Worm (Caenorhabditis elegans) whole organism, L4 larva: ENCODE data around the gene F22E5.12.

ENCODE experiments used
- F26F4.8 ChIP-seq: fragments of 200-800 bp; sonication (Bioruptor generic); conservative IDR thresholded peaks from 2 replicates; pipeline ENCODE4 v1.3.6; 2022; ENCODE audit warnings: missing genetic modification characterization, missing compliant biosample characterization
- F37D6.2 ChIP-seq: sonication (generic microtip); optimal IDR thresholded peaks from 2 replicates; lab custom pipeline; 2016; ENCODE audit warnings: mild to moderate bottlenecking, missing genetic modification characterization, missing compliant biosample characterization
- F44E2.7 ChIP-seq: fragments of 200-800 bp; sonication (Bioruptor generic); IDR thresholded peaks from 2 replicates; pipeline ENCODE4 v2.1.2; 2022; ENCODE audit warnings: missing genetic modification characterization, missing compliant biosample characterization
- F49E8.2 ChIP-seq: sonication (generic microtip); optimal IDR thresholded peaks from 2 replicates; lab custom pipeline; 2016; ENCODE audit warnings: missing compliant biosample characterization, mild to moderate bottlenecking, missing genetic modification characterization, borderline replicate concordance
- R02D3.7 ChIP-seq: fragments of 150-350 bp; sonication (generic microtip); optimal IDR thresholded peaks from 3 replicates; lab custom pipeline; 2014; ENCODE audit warnings: missing biosample characterization, missing genetic modification characterization
- Y105C5A.15 ChIP-seq: fragments of 200-800 bp; sonication (Bioruptor generic); IDR thresholded peaks from 2 replicates; pipeline ENCODE4 v1.3.6; 2022; ENCODE audit warnings: missing genetic modification characterization, missing compliant biosample characterization
- Y48G9A.11 ChIP-seq: fragments of 200-800 bp; sonication (Bioruptor generic); IDR thresholded peaks from 2 replicates; pipeline ENCODE4 v1.3.6; 2022; ENCODE audit warnings: missing genetic modification reagents, missing genetic modification characterization, missing compliant biosample characterization
- Y5F2A.4 ChIP-seq: fragments of 200-800 bp; sonication (Bioruptor generic); optimal IDR thresholded peaks from 2 replicates; lab custom pipeline; 2018; ENCODE audit warnings: mild to moderate bottlenecking, missing genetic modification characterization, missing compliant biosample characterization
- ZK546.5 ChIP-seq, 2 experiments: sonication (generic microtip); optimal IDR thresholded peaks; 2 replicates each; lab custom pipeline; 2017; ENCODE audit warnings: missing biosample characterization in 2 of 2, missing genetic modification characterization in 2 of 2
- aha-1 ChIP-seq: fragments of 150-350 bp; peaks from one replicate; lab custom pipeline; 2014; ENCODE audit warnings: missing biosample characterization, missing genetic modification characterization
- ama-1 ChIP-seq: fragments of 150-350 bp; optimal IDR thresholded peaks from 2 replicates; lab custom pipeline; 2014; ENCODE audit warnings: inconsistent platforms, mixed read lengths
- arid-1 ChIP-seq: fragments of 200-800 bp; sonication (Bioruptor generic); conservative IDR thresholded peaks from 2 replicates; pipeline ENCODE4 v1.3.6; 2022; ENCODE audit warnings: missing genetic modification reagents, missing genetic modification characterization, missing compliant biosample characterization
- attf-4 ChIP-seq: sonication (generic microtip); optimal IDR thresholded peaks from 3 replicates; lab custom pipeline; 2017; ENCODE audit warnings: missing biosample characterization, missing genetic modification characterization
- ceh-28 ChIP-seq: fragments of 150-350 bp; optimal IDR thresholded peaks from 2 replicates; lab custom pipeline; 2014; ENCODE audit warnings: missing biosample characterization, missing genetic modification reagents, missing genetic modification characterization
- ceh-44 ChIP-seq: fragments of 200-800 bp; sonication (Bioruptor generic); IDR thresholded peaks from 2 replicates; pipeline ENCODE4 v1.3.6; 2022; ENCODE audit warnings: missing genetic modification reagents, missing genetic modification characterization, missing compliant biosample characterization
- cey-2 ChIP-seq: sonication (generic microtip); optimal IDR thresholded peaks from 3 replicates; lab custom pipeline; 2017; ENCODE audit warnings: missing genetic modification characterization, mild to moderate bottlenecking, missing compliant biosample characterization, antibody characterized with exemption, borderline replicate concordance; ENCODE audit not compliant: insufficient read depth
- ctbp-1 ChIP-seq: fragments of 200-800 bp; sonication (Bioruptor generic); IDR thresholded peaks from 2 replicates; pipeline ENCODE4 v1.3.6; 2022; ENCODE audit warnings: missing genetic modification reagents, missing genetic modification characterization, missing compliant biosample characterization
- daf-19 ChIP-seq: fragments of 200-800 bp; sonication (Bioruptor generic); conservative IDR thresholded peaks from 2 replicates; pipeline ENCODE4 v1.3.6; 2022; ENCODE audit warnings: missing genetic modification characterization, missing compliant biosample characterization
- dmd-8 ChIP-seq: fragments of 200-800 bp; sonication (Bioruptor generic); IDR thresholded peaks from 2 replicates; pipeline ENCODE4 v1.3.6; 2022; ENCODE audit warnings: missing genetic modification characterization, missing compliant biosample characterization
- dmd-9 ChIP-seq: fragments of 200-800 bp; sonication (Bioruptor generic); IDR thresholded peaks from 2 replicates; pipeline ENCODE4 v1.3.6; 2022; ENCODE audit warnings: missing genetic modification reagents, missing genetic modification characterization, missing compliant biosample characterization
- dpl-1 ChIP-seq: fragments of 150-350 bp; optimal IDR thresholded peaks from 2 replicates; lab custom pipeline; 2014; ENCODE audit warnings: missing biosample characterization, missing genetic modification reagents, missing genetic modification characterization
- duxl-1 ChIP-seq: sonication (generic microtip); optimal IDR thresholded peaks from 2 replicates; lab custom pipeline; 2016; ENCODE audit warnings: mild to moderate bottlenecking, missing genetic modification characterization, moderate library complexity, missing compliant biosample characterization; ENCODE audit not compliant: poor library complexity
- hmg-1.1 ChIP-seq: fragments of 200-800 bp; sonication (Bioruptor generic); IDR thresholded peaks from 2 replicates; pipeline ENCODE4 v1.3.6; 2022; ENCODE audit warnings: missing genetic modification reagents, missing genetic modification characterization, missing compliant biosample characterization
- jun-1 ChIP-seq: fragments of 150-350 bp; optimal IDR thresholded peaks from 2 replicates; lab custom pipeline; 2014; ENCODE audit warnings: missing biosample characterization, missing genetic modification reagents, missing genetic modification characterization
- lin-15B ChIP-seq: fragments of 150-350 bp; sonication (generic microtip); optimal IDR thresholded peaks from 3 replicates; lab custom pipeline; 2014; ENCODE audit warnings: missing biosample characterization, missing genetic modification characterization
- lin-29 ChIP-seq: fragments of 200-800 bp; sonication (Bioruptor generic); IDR thresholded peaks from 2 replicates; pipeline ENCODE4 v1.3.6; 2022; ENCODE audit warnings: missing genetic modification reagents, missing genetic modification characterization, missing compliant biosample characterization
- lin-39 ChIP-seq: fragments of 150-350 bp; optimal IDR thresholded peaks from 2 replicates; lab custom pipeline; 2014; ENCODE audit warnings: missing biosample characterization, missing genetic modification reagents, missing genetic modification characterization
- lir-3 ChIP-seq: sonication (generic microtip); optimal IDR thresholded peaks from 2 replicates; lab custom pipeline; 2016; ENCODE audit warnings: mild to moderate bottlenecking, missing genetic modification characterization, missing compliant biosample characterization
- madf-9 ChIP-seq: fragments of 200-800 bp; sonication (Bioruptor generic); conservative IDR thresholded peaks from 2 replicates; pipeline ENCODE4 v1.3.6; 2022; ENCODE audit warnings: missing genetic modification reagents, missing genetic modification characterization, missing compliant biosample characterization
- mxl-2 ChIP-seq: fragments of 200-800 bp; sonication (Bioruptor generic); conservative IDR thresholded peaks from 2 replicates; pipeline ENCODE4 v1.3.6; 2022; ENCODE audit warnings: missing genetic modification reagents, missing genetic modification characterization, missing compliant biosample characterization
- mxl-3 ChIP-seq: fragments of 200-800 bp; sonication (Bioruptor generic); optimal IDR thresholded peaks from 2 replicates; lab custom pipeline; 2018; ENCODE audit warnings: mild to moderate bottlenecking, missing genetic modification characterization, missing compliant biosample characterization
- nhr-10 ChIP-seq: fragments of 150-350 bp; optimal IDR thresholded peaks from 2 replicates; lab custom pipeline; 2014; ENCODE audit warnings: missing biosample characterization, missing genetic modification characterization
- nhr-25 ChIP-seq: sonication (generic microtip); optimal IDR thresholded peaks from 2 replicates; lab custom pipeline; 2017; ENCODE audit warnings: missing genetic modification characterization, mild to moderate bottlenecking, missing compliant biosample characterization, antibody characterized with exemption, moderate library complexity, borderline replicate concordance; ENCODE audit not compliant: insufficient read depth
- nhr-28 ChIP-seq: fragments of 150-350 bp; optimal IDR thresholded peaks from 2 replicates; lab custom pipeline; 2014; ENCODE audit warnings: missing biosample characterization, missing genetic modification characterization
- nhr-41 ChIP-seq: fragments of 200-800 bp; sonication (Bioruptor generic); IDR thresholded peaks from 2 replicates; pipeline ENCODE4 v1.3.6; 2022; ENCODE audit warnings: missing genetic modification reagents, missing genetic modification characterization, missing compliant biosample characterization
- nhr-42 ChIP-seq: fragments of 200-800 bp; sonication (Bioruptor generic); IDR thresholded peaks from 2 replicates; pipeline ENCODE4 v1.3.6; 2022; ENCODE audit warnings: missing genetic modification characterization, missing compliant biosample characterization
- nhr-48 ChIP-seq: sonication (generic microtip); optimal IDR thresholded peaks from 2 replicates; lab custom pipeline; 2016; ENCODE audit warnings: mild to moderate bottlenecking, missing genetic modification characterization, missing compliant biosample characterization
- nhr-6 ChIP-seq: fragments of 150-350 bp; optimal IDR thresholded peaks from 2 replicates; lab custom pipeline; 2014; ENCODE audit warnings: missing biosample characterization, missing genetic modification characterization
- pha-4 ChIP-seq, 2 experiments: fragments of 150-350 bp in 1 of 2; fragments of 200-800 bp in 1 of 2; sonication (Bioruptor generic) in 1 of 2; IDR thresholded peaks in 1 of 2; optimal IDR thresholded peaks in 1 of 2; 2 replicates each; pipeline versions ENCODE4 v1.3.6 to Lab custom; 2014 to 2022; ENCODE audit warnings: missing genetic modification characterization in 2 of 2, missing genetic modification reagents in 2 of 2, missing biosample characterization in 1 of 2, missing compliant biosample characterization in 1 of 2
- php-3 ChIP-seq: fragments of 200-800 bp; sonication (Bioruptor generic); IDR thresholded peaks from 2 replicates; pipeline ENCODE4 v1.3.6; 2022; ENCODE audit warnings: missing genetic modification reagents, missing genetic modification characterization, missing compliant biosample characterization
- pqm-1 ChIP-seq: sonication (generic microtip); optimal IDR thresholded peaks from 2 replicates; lab custom pipeline; 2017; ENCODE audit warnings: missing biosample characterization, missing genetic modification characterization
- snpc-1.2 ChIP-seq: fragments of 200-800 bp; sonication (Bioruptor generic); IDR thresholded peaks from 2 replicates; pipeline ENCODE4 v1.3.6; 2022; ENCODE audit warnings: missing genetic modification reagents, missing genetic modification characterization, missing compliant biosample characterization
- spr-3 ChIP-seq: fragments of 200-800 bp; sonication (Bioruptor generic); optimal IDR thresholded peaks from 2 replicates; lab custom pipeline; 2018; ENCODE audit warnings: mild to moderate bottlenecking, missing genetic modification characterization, missing compliant biosample characterization
- tra-1 ChIP-seq: fragments of 200-800 bp; sonication (Bioruptor generic); IDR thresholded peaks from 2 replicates; pipeline ENCODE4 v1.3.6; 2022; ENCODE audit warnings: missing genetic modification reagents, missing genetic modification characterization, missing compliant biosample characterization
- unc-62 ChIP-seq, 3 experiments: fragments of 150-350 bp in 1 of 3; sonication (generic microtip); optimal IDR thresholded peaks in 2 of 3; peaks in 1 of 3; 1 replicate in 1 of 3; 2 replicates in 2 of 3; lab custom pipeline; 2014 to 2017; ENCODE audit warnings: missing biosample characterization in 3 of 3, missing genetic modification characterization in 3 of 3, missing genetic modification reagents in 3 of 3, missing genotype in 1 of 3
- zag-1 ChIP-seq: fragments of 150-350 bp; optimal IDR thresholded peaks from 2 replicates; lab custom pipeline; 2014; ENCODE audit warnings: missing biosample characterization, missing genetic modification characterization
- zfp-2 ChIP-seq: sonication (generic microtip); optimal IDR thresholded peaks from 2 replicates; lab custom pipeline; 2016; ENCODE audit warnings: mild to moderate bottlenecking, missing genetic modification characterization, missing compliant biosample characterization
- zip-11 ChIP-seq: fragments of 200-800 bp; sonication (Bioruptor generic); IDR thresholded peaks from 2 replicates; pipeline ENCODE4 v1.3.6; 2022; ENCODE audit warnings: missing genetic modification characterization, missing compliant biosample characterization

The F22E5.12 gene

DNA sequence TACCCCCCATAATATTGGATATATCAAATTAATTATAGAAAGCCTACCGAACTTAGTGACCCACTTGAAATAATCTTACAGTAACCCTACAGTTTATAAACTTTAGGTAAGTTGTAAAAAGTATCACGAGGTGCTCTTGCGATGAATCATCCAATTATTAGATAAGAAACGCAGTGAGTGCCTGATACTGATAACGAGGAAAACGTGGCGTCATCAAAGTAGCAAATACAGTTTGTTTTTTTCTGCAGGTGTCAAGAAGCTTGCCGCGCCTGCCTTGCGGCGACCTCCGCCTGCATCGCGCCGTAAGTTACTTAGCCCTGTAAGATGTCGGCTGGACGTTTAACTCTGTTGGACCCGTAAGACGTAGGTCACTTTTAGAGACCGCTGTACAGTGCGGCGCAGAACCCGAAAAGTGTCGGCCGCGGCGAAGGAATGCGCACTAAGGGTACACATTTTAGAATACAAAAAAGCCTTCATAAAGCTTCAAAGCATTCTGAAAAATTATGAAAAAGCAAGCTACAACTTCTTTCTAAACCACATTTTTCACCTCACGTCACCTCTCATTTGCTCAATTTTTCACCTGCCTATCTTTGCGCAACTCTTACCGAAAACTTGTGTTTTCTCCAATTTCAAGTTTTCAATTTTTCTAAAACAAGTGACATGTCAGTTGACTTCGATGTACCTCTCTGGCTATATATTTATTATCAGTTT, 36.3 kb downstream of the F22E5.12 start, which contains the start of gene sri-38 (continued):
- TF ChIP-seq nhr-6 (tag; lab: Kevin White, UChicago) (no peak), nhr-25 (tag; lab: Kevin White, UChicago) (no peak), madf-9 (no peak), lir-3 (tag; lab: Kevin White, UChicago) (no peak), ZK546.5 (tag; optimal IDR thresholded peaks at IDR 0.05; lab: Kevin White, UChicago) (no peak), lin-29 (no peak), ama-1 (lab: Kevin White, UChicago) (no peak), daf-19 (GFP tag; lab: Robert Waterston, UW) (no peak), dmd-9 (GFP tag; lab: Robert Waterston, UW) (no peak), nhr-10 (tag; lab: Kevin White, UChicago) (no peak), dmd-8 (GFP tag; lab: Robert Waterston, UW) (no peak), unc-62 (GFP tag; optimal IDR thresholded peaks at IDR 0.05 in 1 of 2; lab: Kevin White, UChicago) (no peak), unc-62 (tag; optimal IDR thresholded peaks at IDR 0.05; lab: Kevin White, UChicago) (no peak), ceh-28 (tag; lab: Kevin White, UChicago) (no peak), tra-1 (GFP tag; lab: Robert Waterston, UW) (no peak), zfp-2 (no peak), R02D3.7 (tag; lab: Kevin White, UChicago) (no peak), duxl-1 (tag; lab: Kevin White, UChicago) (no peak), F26F4.8 (GFP tag; lab: Robert Waterston, UW) (no peak), attf-4 (no peak), ceh-44 (GFP tag; lab: Robert Waterston, UW) (no peak), mxl-3 (peak; percentile 17), nhr-42 (no peak), lin-39 (tag; lab: Kevin White, UChicago) (no peak), cey-2 (tag; lab: Kevin White, UChicago) (no peak), zag-1 (tag; lab: Kevin White, UChicago) (no peak), ctbp-1 (no peak), F44E2.7 (GFP tag; lab: Robert Waterston, UW) (no peak), Y48G9A.11 (GFP tag; lab: Robert Waterston, UW) (no peak), jun-1 (tag; lab: Kevin White, UChicago) (no peak), lin-15B (no peak), php-3 (peak; percentile 72), pha-4 (GFP tag; IDR thresholded peaks at IDR 0.05; lab: Robert Waterston, UW) (no peak), pha-4 (tag; optimal IDR thresholded peaks at IDR 0.05; lab: Kevin White, UChicago) (no peak), zip-11 (GFP tag; lab: Robert Waterston, UW) (no peak), F49E8.2 (tag; lab: Kevin White, UChicago) (no peak), spr-3 (GFP tag; lab: Kevin White, UChicago) (no peak), hmg-1.1 (no peak), mxl-2 (no peak), nhr-48 (tag; lab: Kevin White, UChicago) (no peak), Y5F2A.4 (GFP tag; lab: Kevin White, UChicago) (no peak), nhr-41 (GFP tag; lab: Robert Waterston, UW) (no peak), arid-1 (no peak), Y105C5A.15 (GFP tag; lab: Robert Waterston, UW) (no peak), aha-1 (tag; lab: Kevin White, UChicago) (no peak), snpc-1.2 (GFP tag; lab: Robert Waterston, UW) (no peak), pqm-1 (tag; lab: Kevin White, UChicago) (peak; percentile 77), dpl-1 (no peak), F37D6.2 (tag; lab: Kevin White, UChicago) (no peak), nhr-28 (tag; lab: Kevin White, UChicago) (peak; percentile 65)
